Worm (Caenorhabditis elegans): ENCODE data around the gene C08F11.13.

Gene C08F11.13

ce11 chrIV:13574733-13575132, 35.0 kb downstream of the C08F11.13 start, which contains the start of gene srd-10:
Gene srd-10, plus strand, starts transcription at chrIV:13575033.
- TF ChIP-seq akir-1 (GFP tag; optimal IDR thresholded peaks at IDR 0.05), result no peak
- no peak for TF ChIP-seq athp-1 (tag; optimal IDR thresholded peaks at IDR 0.05)
- TF ChIP-seq nfya-1 (tag; optimal IDR thresholded peaks at IDR 0.05; ENCODE audit: borderline replicate concordance, insufficient read depth), result no peak
- TF ChIP-seq tlf-1 (GFP tag; optimal IDR thresholded peaks at IDR 0.05), result no peak
- no peak for TF ChIP-seq ztf-22 (GFP tag; optimal IDR thresholded peaks at IDR 0.05)
- TF ChIP-seq sea-2 (GFP tag; IDR thresholded peaks at IDR 0.05), result no peak
- TF ChIP-seq xnd-1 (tag; optimal IDR thresholded peaks at IDR 0.05), result no peak
- no peak for TF ChIP-seq Y53G8AR.9 (GFP tag; conservative IDR thresholded peaks at IDR 0.05)
- TF ChIP-seq chd-7 (tag; optimal IDR thresholded peaks at IDR 0.05), result no peak
- no peak for TF ChIP-seq atf-7 (tag; optimal IDR thresholded peaks at IDR 0.05)
- no peak for TF ChIP-seq madf-8 (GFP tag; conservative IDR thresholded peaks at IDR 0.05)
- TF ChIP-seq Y79H2A.3 (GFP tag; conservative IDR thresholded peaks at IDR 0.05), result no peak
- TF ChIP-seq Y53F4B.3 (GFP tag; IDR thresholded peaks at IDR 0.05), result no peak
- no peak for TF ChIP-seq F23B12.7 (tag; optimal IDR thresholded peaks at IDR 0.05; ENCODE audit: insufficient read depth)
- TF ChIP-seq fkh-3 (tag; optimal IDR thresholded peaks at IDR 0.05), result no peak
- no peak for TF ChIP-seq ztf-3 (GFP tag; optimal IDR thresholded peaks at IDR 0.05)
- TF ChIP-seq gei-17 (GFP tag; optimal IDR thresholded peaks at IDR 0.05), result no peak
- TF ChIP-seq lsy-27 (tag; optimal IDR thresholded peaks at IDR 0.05; ENCODE audit: borderline replicate concordance, insufficient read depth), result no peak
- TF ChIP-seq T26A5.8 (tag; optimal IDR thresholded peaks at IDR 0.05), result no peak
- no peak for TF ChIP-seq lag-1 (GFP tag; IDR thresholded peaks at IDR 0.05)

- no peak for TF ChIP-seq Y53G8AR.9 (GFP tag; conservative IDR thresholded peaks at IDR 0.05)
- no peak for TF ChIP-seq zfh-2 (GFP tag; conservative IDR thresholded peaks at IDR 0.05)
- TF ChIP-seq attf-5 (GFP tag; optimal IDR thresholded peaks at IDR 0.05), result no peak
- TF ChIP-seq D2030.7 (GFP tag; IDR thresholded peaks at IDR 0.05), result no peak
- TF ChIP-seq T26A5.8 (tag; optimal IDR thresholded peaks at IDR 0.05), result no peak
- TF ChIP-seq let-526 (GFP tag; IDR thresholded peaks at IDR 0.05), result no peak
- TF ChIP-seq athp-1 (tag; optimal IDR thresholded peaks at IDR 0.05), result no peak
- no peak for TF ChIP-seq K12H6.12 (tag; optimal IDR thresholded peaks at IDR 0.05)
- no peak for TF ChIP-seq madf-6 (GFP tag; IDR thresholded peaks at IDR 0.05)
- no peak for TF ChIP-seq ZK185.1 (tag; optimal IDR thresholded peaks at IDR 0.05; ENCODE audit: poor library complexity, severe bottlenecking)
- TF ChIP-seq sptf-2 (GFP tag; optimal IDR thresholded peaks at IDR 0.05), result no peak
- TF ChIP-seq tlf-1 (GFP tag; optimal IDR thresholded peaks at IDR 0.05), result no peak
- no peak for TF ChIP-seq bed-2 (GFP tag; IDR thresholded peaks at IDR 0.05)
- TF ChIP-seq ama-1 (optimal IDR thresholded peaks at IDR 0.05), result no peak
- no peak for TF ChIP-seq ama-1 (GFP tag; optimal IDR thresholded peaks at IDR 0.05)
- no peak for TF ChIP-seq ceh-40 (GFP tag; IDR thresholded peaks at IDR 0.05)
- TF ChIP-seq fkh-3 (tag; optimal IDR thresholded peaks at IDR 0.05), result no peak
- no peak for TF ChIP-seq lin-54 (GFP tag; optimal IDR thresholded peaks at IDR 0.05)
- TF ChIP-seq mcd-1 (GFP tag; IDR thresholded peaks at IDR 0.05), result no peak
- TF ChIP-seq Y53F4B.3 (GFP tag; IDR thresholded peaks at IDR 0.05), result no peak
These were observed 45.4 kb downstream of the C08F11.13 start for ce11 chrIV:13564284-13564683.

ce11 chrIV:13561629-13562028, 48.1 kb downstream of the C08F11.13 start, which contains the start of the genes Y45F10B.13 and qui-1:
Gene Y45F10B.13, minus strand, starts transcription at chrIV:13561729.
Gene qui-1, plus strand, starts transcription at chrIV:13561861.
- TF ChIP-seq ztf-28 (GFP tag; IDR thresholded peaks at IDR 0.05) (0 out of 2 replicates have a peak, but pooled peaks have one; percentile 39), pha-4 (tag; optimal IDR thresholded peaks at IDR 0.05) (no peak)

Measured in whole organism, young adult.